Worm (Caenorhabditis elegans) whole organism, L3 larva: ENCODE data around the gene pstk-1.

Experiments
- R02D3.7 ChIP-seq: fragments of 150-350 bp; optimal IDR thresholded peaks from 2 replicates; lab custom pipeline; 2014; ENCODE audit warnings: missing biosample characterization, missing genetic modification characterization
- aly-2 ChIP-seq: fragments of 150-350 bp; optimal IDR thresholded peaks from 2 replicates; lab custom pipeline; 2014; ENCODE audit warnings: missing biosample characterization, missing genetic modification characterization
- ama-1 ChIP-seq: fragments of 150-350 bp; optimal IDR thresholded peaks from 2 replicates; lab custom pipeline; 2018
- ceh-82 ChIP-seq: fragments of 150-350 bp; optimal IDR thresholded peaks from 2 replicates; lab custom pipeline; 2014; ENCODE audit warnings: missing biosample characterization, missing genetic modification characterization
- daf-12 ChIP-seq: fragments of 150-350 bp; optimal IDR thresholded peaks from 2 replicates; lab custom pipeline; 2014; ENCODE audit warnings: missing biosample characterization, missing genetic modification reagents, missing genetic modification characterization
- elt-3 ChIP-seq, 3 experiments: fragments of 150-350 bp in 1 of 3; sonication (generic microtip) in 2 of 3; optimal IDR thresholded peaks; 2 replicates in 2 of 3; 4 replicates in 1 of 3; lab custom pipeline; 2014 to 2017; ENCODE audit warnings: missing biosample characterization in 3 of 3, missing genetic modification characterization in 3 of 3
- lin-15B ChIP-seq: fragments of 150-350 bp; optimal IDR thresholded peaks from 2 replicates; lab custom pipeline; 2014; ENCODE audit warnings: missing biosample characterization, missing genetic modification characterization
- mdl-1 ChIP-seq: fragments of 150-350 bp; optimal IDR thresholded peaks from 2 replicates; lab custom pipeline; 2014; ENCODE audit warnings: missing biosample characterization, missing genetic modification characterization
- nhr-12 ChIP-seq: fragments of 150-350 bp; optimal IDR thresholded peaks from 2 replicates; lab custom pipeline; 2014; ENCODE audit warnings: missing biosample characterization, missing genetic modification characterization
- nhr-25 ChIP-seq: sonication (generic microtip); optimal IDR thresholded peaks from 2 replicates; lab custom pipeline; 2017; ENCODE audit warnings: missing biosample characterization, missing genetic modification characterization
- skn-1 ChIP-seq: fragments of 150-350 bp; optimal IDR thresholded peaks from 2 replicates; lab custom pipeline; 2014; ENCODE audit warnings: missing biosample characterization, missing genetic modification characterization
- snpc-4 ChIP-seq: fragments of 150-350 bp; optimal IDR thresholded peaks from 2 replicates; lab custom pipeline; 2014; ENCODE audit warnings: missing biosample characterization, missing genetic modification characterization
- tbx-2 ChIP-seq: sonication (generic microtip); optimal IDR thresholded peaks from 2 replicates; lab custom pipeline; 2016; ENCODE audit warnings: mild to moderate bottlenecking, missing genetic modification characterization, missing compliant biosample characterization
- unc-62 ChIP-seq: fragments of 150-350 bp; sonication (generic microtip); optimal IDR thresholded peaks from 4 replicates; lab custom pipeline; 2014; ENCODE audit warnings: missing biosample characterization, missing genetic modification reagents, missing genetic modification characterization

DNA sequence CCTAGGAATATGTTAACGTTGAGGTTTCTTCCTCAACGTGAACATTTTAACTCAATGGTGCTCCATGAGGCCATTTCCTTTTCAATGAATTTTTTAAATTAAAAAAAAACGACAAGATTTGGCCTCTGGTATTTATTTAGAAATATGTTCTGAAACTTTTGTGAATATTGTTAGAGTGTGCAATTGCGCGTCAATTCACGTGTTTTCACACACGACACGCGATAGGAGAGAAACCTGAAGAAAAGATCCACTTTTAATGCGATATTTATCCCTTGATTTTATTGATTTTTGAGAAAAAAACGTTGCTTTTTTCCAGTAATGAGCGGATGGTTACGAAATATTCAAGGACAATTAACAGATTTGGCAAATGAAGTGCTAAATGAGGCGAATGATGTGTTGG lies 32.8 kb downstream of the pstk-1 start, which contains the start of gene sql-1:
- TF ChIP-seq R02D3.7 (tag; lab: Kevin White, UChicago) (no peak), skn-1 (tag; lab: Kevin White, UChicago) (no peak), aly-2 (tag; lab: Kevin White, UChicago) (no peak), ama-1 (lab: Kevin White, UChicago) (no peak), unc-62 (GFP tag; lab: Kevin White, UChicago) (no peak), tbx-2 (tag; lab: Kevin White, UChicago) (no peak), mdl-1 (tag; lab: Kevin White, UChicago) (no peak), snpc-4 (no peak), daf-12 (tag; lab: Kevin White, UChicago) (no peak), nhr-25 (tag; lab: Kevin White, UChicago) (no peak), nhr-12 (tag; lab: Kevin White, UChicago) (no peak), elt-3 (tag; optimal IDR thresholded peaks at IDR 0.05; lab: Kevin White, UChicago) (no peak), lin-15B (tag; lab: Kevin White, UChicago) (no peak), ceh-82 (tag; lab: Kevin White, UChicago) (no peak)
